Fruit fly (Drosophila melanogaster) whole organism, embryonic: Measurements from ENCODE around the gene CG15347.
A peak's percentile ranks its signal among the peaks of the same experiment; 100 is the strongest.

ENCODE experiments used
- ATbp ChIP-seq: fragments of 200-800 bp; sonication (Bioruptor generic); optimal IDR thresholded peaks from 2 replicates; lab custom pipeline; 2017; ENCODE audit warnings: missing biosample characterization, mild to moderate bottlenecking, missing genetic modification characterization, missing genetic modification reagents
- Adf1 ChIP-seq: fragments of 200-800 bp; sonication (Bioruptor generic); IDR thresholded peaks from 2 replicates; pipeline ENCODE4 v1.3.6; 2022; ENCODE audit warnings: missing biosample characterization, missing genetic modification characterization
- Aef1 ChIP-seq: fragments of 200-800 bp; sonication (Bioruptor generic); IDR thresholded peaks from 3 replicates; pipeline ENCODE4 v1.3.6; 2022; ENCODE audit warnings: missing biosample characterization, missing genetic modification characterization
- Atf-2 ChIP-seq: fragments of 200-800 bp; sonication (Bioruptor generic); optimal IDR thresholded peaks from 2 replicates; lab custom pipeline; 2016; ENCODE audit warnings: missing biosample characterization, missing genetic modification characterization
- B-H1 ChIP-seq: fragments of 200-800 bp; sonication (Bioruptor generic); IDR thresholded peaks from 3 replicates; pipeline ENCODE4 v1.3.6; 2022; ENCODE audit warnings: missing biosample characterization, missing genetic modification characterization
- Blimp-1 ChIP-seq: fragments of 200-800 bp; sonication (Bioruptor generic); optimal IDR thresholded peaks from 3 replicates; lab custom pipeline; 2018; ENCODE audit warnings: missing biosample characterization, missing genetic modification characterization, mild to moderate bottlenecking, moderate library complexity, missing genetic modification reagents
- CG12219 ChIP-seq: fragments of 200-800 bp; sonication (Bioruptor generic); optimal IDR thresholded peaks from 3 replicates; lab custom pipeline; 2018; ENCODE audit warnings: missing biosample characterization, mild to moderate bottlenecking, missing genetic modification characterization
- CG16815 ChIP-seq: fragments of 200-800 bp; sonication (Bioruptor generic); optimal IDR thresholded peaks from 3 replicates; lab custom pipeline; 2017; ENCODE audit warnings: missing biosample characterization, mild to moderate bottlenecking, missing genetic modification characterization
- CG17328 ChIP-seq: fragments of 200-800 bp; sonication (Bioruptor generic); IDR thresholded peaks from 2 replicates; pipeline ENCODE4 v1.3.6; 2022; ENCODE audit warnings: missing biosample characterization, missing genetic modification characterization
- CG17385 ChIP-seq: fragments of 200-800 bp; sonication (Bioruptor generic); optimal IDR thresholded peaks from 3 replicates; lab custom pipeline; 2018; ENCODE audit warnings: missing biosample characterization, mild to moderate bottlenecking, missing genetic modification characterization
- CG18262 ChIP-seq: fragments of 200-800 bp; optimal IDR thresholded peaks from 3 replicates; lab custom pipeline; 2019; ENCODE audit warnings: missing biosample characterization, mild to moderate bottlenecking, missing genetic modification characterization, moderate library complexity
- CG43689 ChIP-seq: fragments of 200-800 bp; sonication (Bioruptor generic); IDR thresholded peaks from 2 replicates; pipeline ENCODE4 v1.3.6; 2022; ENCODE audit warnings: missing biosample characterization, missing genetic modification characterization
- CG6175 ChIP-seq: fragments of 200-800 bp; sonication (Bioruptor generic); IDR thresholded peaks from 3 replicates; pipeline ENCODE4 v1.3.6; 2022; ENCODE audit warnings: missing biosample characterization, missing genetic modification characterization
- CG6765 ChIP-seq: fragments of 200-800 bp; sonication (Bioruptor generic); optimal IDR thresholded peaks from 3 replicates; lab custom pipeline; 2017; ENCODE audit warnings: missing biosample characterization, mild to moderate bottlenecking, missing genetic modification characterization
- CG6791 ChIP-seq: fragments of 200-800 bp; sonication (Bioruptor generic); IDR thresholded peaks from 3 replicates; pipeline ENCODE4 v1.3.6; 2022; ENCODE audit warnings: missing biosample characterization, missing genetic modification characterization; ENCODE audit not compliant: partially characterized antibody
- CG8089 ChIP-seq: fragments of 200-800 bp; sonication (Bioruptor generic); optimal IDR thresholded peaks from 3 replicates; lab custom pipeline; 2016; ENCODE audit warnings: missing biosample characterization, missing genetic modification characterization
- CG8924 ChIP-seq: fragments of 200-800 bp; optimal IDR thresholded peaks from 3 replicates; lab custom pipeline; 2019; ENCODE audit warnings: missing biosample characterization, mild to moderate bottlenecking, missing genetic modification characterization, moderate library complexity
- CG9727 ChIP-seq: fragments of 200-800 bp; sonication (Bioruptor generic); optimal IDR thresholded peaks from 3 replicates; lab custom pipeline; 2017; ENCODE audit warnings: missing biosample characterization, mild to moderate bottlenecking, missing genetic modification characterization
- Deaf1 ChIP-seq: fragments of 200-800 bp; optimal IDR thresholded peaks from 3 replicates; lab custom pipeline; 2019; ENCODE audit warnings: missing biosample characterization, mild to moderate bottlenecking, missing genetic modification characterization, moderate library complexity
- Dll ChIP-seq: fragments of 200-800 bp; sonication (Bioruptor generic); IDR thresholded peaks from 4 replicates; pipeline ENCODE4 v1.3.6; 2022; ENCODE audit warnings: missing biosample characterization, missing genetic modification characterization; ENCODE audit not compliant: partially characterized antibody
- Dref ChIP-seq: fragments of 200-800 bp; sonication (Bioruptor generic); IDR thresholded peaks from 2 replicates; pipeline ENCODE4 v1.3.6; 2022; ENCODE audit warnings: missing biosample characterization, missing genetic modification characterization
- H2.0 ChIP-seq: fragments of 200-800 bp; sonication (Bioruptor generic); IDR thresholded peaks from 2 replicates; pipeline ENCODE4 v1.3.6; 2022; ENCODE audit warnings: missing biosample characterization, missing genetic modification characterization
- Kr ChIP-seq: fragments of 200-800 bp; sonication (Bioruptor generic); optimal IDR thresholded peaks from 2 replicates; lab custom pipeline; 2017; ENCODE audit warnings: missing biosample characterization, mild to moderate bottlenecking, missing genetic modification characterization
- NC2α ChIP-seq: fragments of 200-800 bp; sonication (Bioruptor generic); optimal IDR thresholded peaks from 2 replicates; lab custom pipeline; 2016; ENCODE audit warnings: missing biosample characterization, missing genetic modification characterization
- NC2β ChIP-seq: fragments of 200-800 bp; sonication (Bioruptor generic); optimal IDR thresholded peaks from 2 replicates; lab custom pipeline; 2016; ENCODE audit warnings: missing biosample characterization, missing genetic modification characterization
- Optix ChIP-seq: fragments of 200-800 bp; sonication (Bioruptor generic); IDR thresholded peaks from 3 replicates; pipeline ENCODE4 v1.3.6; 2022; ENCODE audit warnings: missing biosample characterization, missing genetic modification characterization
- Pdp1 ChIP-seq, 2 experiments: fragments of 200-800 bp; sonication (Bioruptor generic); optimal IDR thresholded peaks; 3 replicates each; lab custom pipeline; 2016; ENCODE audit warnings: missing biosample characterization in 2 of 2, missing genetic modification characterization in 2 of 2, mild to moderate bottlenecking in 1 of 2, moderate library complexity in 1 of 2
- Poxn ChIP-seq: fragments of 200-800 bp; sonication (Bioruptor generic); IDR thresholded peaks from 2 replicates; pipeline ENCODE4 v1.3.6; 2022; ENCODE audit warnings: missing biosample characterization, missing genetic modification characterization
- Ravus ChIP-seq: fragments of 200-800 bp; sonication (Bioruptor generic); IDR thresholded peaks from 2 replicates; pipeline ENCODE4 v1.3.6; 2022; ENCODE audit warnings: missing biosample characterization, missing genetic modification characterization
- Ssrp ChIP-seq: fragments of 200-800 bp; sonication (Bioruptor generic); optimal IDR thresholded peaks from 2 replicates; lab custom pipeline; 2018; ENCODE audit warnings: missing biosample characterization, mild to moderate bottlenecking, missing genetic modification characterization, moderate library complexity
- Xbp1 ChIP-seq: fragments of 200-800 bp; sonication (Bioruptor generic); optimal IDR thresholded peaks from 3 replicates; lab custom pipeline; 2016; ENCODE audit warnings: missing biosample characterization, mild to moderate bottlenecking, missing genetic modification characterization
- Xrp1 ChIP-seq: fragments of 200-800 bp; sonication (Bioruptor generic); IDR thresholded peaks from 2 replicates; pipeline ENCODE4 v1.3.6; 2022; ENCODE audit warnings: missing biosample characterization, missing genetic modification characterization
- ac ChIP-seq: fragments of 200-800 bp; sonication (Bioruptor generic); optimal IDR thresholded peaks from 3 replicates; lab custom pipeline; 2017; ENCODE audit warnings: missing biosample characterization, mild to moderate bottlenecking, missing genetic modification characterization
- amos ChIP-seq: fragments of 200-800 bp; sonication (Bioruptor generic); IDR thresholded peaks from 2 replicates; pipeline ENCODE4 v1.3.6; 2022; ENCODE audit warnings: missing biosample characterization, missing genetic modification characterization; ENCODE audit not compliant: partially characterized antibody
- cato ChIP-seq: fragments of 200-800 bp; sonication (Bioruptor generic); optimal IDR thresholded peaks from 2 replicates; lab custom pipeline; 2016; ENCODE audit warnings: missing biosample characterization, missing genetic modification characterization, borderline replicate concordance
- corto ChIP-seq: fragments of 200-800 bp; sonication (Bioruptor generic); optimal IDR thresholded peaks from 2 replicates; lab custom pipeline; 2016; ENCODE audit warnings: missing biosample characterization, mild to moderate bottlenecking, missing genetic modification characterization, moderate library complexity
- fd3F ChIP-seq: fragments of 200-800 bp; sonication (Bioruptor generic); optimal IDR thresholded peaks from 2 replicates; lab custom pipeline; 2018; ENCODE audit warnings: missing biosample characterization, mild to moderate bottlenecking, missing genetic modification characterization, moderate library complexity
- fd64A ChIP-seq: fragments of 200-800 bp; sonication (Bioruptor generic); optimal IDR thresholded peaks from 3 replicates; lab custom pipeline; 2018; ENCODE audit warnings: missing biosample characterization, mild to moderate bottlenecking, missing genetic modification characterization
- gt ChIP-seq: fragments of 200-800 bp; sonication (Bioruptor generic); IDR thresholded peaks from 2 replicates; pipeline ENCODE4 v1.3.6; 2022; ENCODE audit warnings: missing biosample characterization, missing genetic modification characterization
- inv ChIP-seq: fragments of 200-800 bp; sonication (Bioruptor generic); IDR thresholded peaks from 2 replicates; pipeline ENCODE4 v1.3.6; 2022; ENCODE audit warnings: missing biosample characterization, missing genetic modification characterization; ENCODE audit not compliant: partially characterized antibody
- ken ChIP-seq: fragments of 200-800 bp; sonication (Bioruptor generic); IDR thresholded peaks from 3 replicates; pipeline ENCODE4 v1.3.6; 2022; ENCODE audit warnings: missing biosample characterization, missing genetic modification characterization
- klu ChIP-seq: fragments of 200-800 bp; sonication (Bioruptor generic); IDR thresholded peaks from 2 replicates; pipeline ENCODE4 v1.3.6; 2022; ENCODE audit warnings: missing biosample characterization, missing genetic modification characterization
- lab ChIP-seq: fragments of 200-800 bp; sonication (Bioruptor generic); optimal IDR thresholded peaks from 3 replicates; lab custom pipeline; 2017; ENCODE audit warnings: missing biosample characterization, missing genetic modification characterization, mild to moderate bottlenecking, moderate library complexity, missing genetic modification reagents
- oc ChIP-seq: fragments of 200-800 bp; sonication (Bioruptor generic); optimal IDR thresholded peaks from 2 replicates; lab custom pipeline; 2018; ENCODE audit warnings: missing biosample characterization, mild to moderate bottlenecking, missing genetic modification characterization, moderate library complexity
- ro ChIP-seq: fragments of 200-800 bp; sonication (Bioruptor generic); IDR thresholded peaks from 2 replicates; pipeline ENCODE4 v1.3.6; 2022; ENCODE audit warnings: missing biosample characterization, missing genetic modification characterization
- sd ChIP-seq: fragments of 200-800 bp; sonication (Bioruptor generic); optimal IDR thresholded peaks from 3 replicates; lab custom pipeline; 2018; ENCODE audit warnings: missing biosample characterization, mild to moderate bottlenecking, missing genetic modification characterization, moderate library complexity
- sisA ChIP-seq: fragments of 200-800 bp; sonication (Bioruptor generic); IDR thresholded peaks from 2 replicates; pipeline ENCODE4 v1.3.6; 2022; ENCODE audit warnings: missing biosample characterization, missing genetic modification characterization
- sna ChIP-seq: fragments of 200-800 bp; sonication (Bioruptor generic); IDR thresholded peaks from 2 replicates; pipeline ENCODE4 v1.3.6; 2022; ENCODE audit warnings: missing biosample characterization, missing genetic modification characterization; ENCODE audit not compliant: partially characterized antibody
- ssp ChIP-seq: fragments of 200-800 bp; sonication (Bioruptor generic); IDR thresholded peaks from 2 replicates; pipeline ENCODE4 v1.3.6; 2022; ENCODE audit warnings: missing biosample characterization, missing genetic modification characterization
- tup ChIP-seq: fragments of 200-800 bp; sonication (Bioruptor generic); optimal IDR thresholded peaks from 2 replicates; lab custom pipeline; 2016; ENCODE audit warnings: missing biosample characterization, mild to moderate bottlenecking, missing genetic modification characterization, moderate library complexity

CG15347 gene

DNA sequence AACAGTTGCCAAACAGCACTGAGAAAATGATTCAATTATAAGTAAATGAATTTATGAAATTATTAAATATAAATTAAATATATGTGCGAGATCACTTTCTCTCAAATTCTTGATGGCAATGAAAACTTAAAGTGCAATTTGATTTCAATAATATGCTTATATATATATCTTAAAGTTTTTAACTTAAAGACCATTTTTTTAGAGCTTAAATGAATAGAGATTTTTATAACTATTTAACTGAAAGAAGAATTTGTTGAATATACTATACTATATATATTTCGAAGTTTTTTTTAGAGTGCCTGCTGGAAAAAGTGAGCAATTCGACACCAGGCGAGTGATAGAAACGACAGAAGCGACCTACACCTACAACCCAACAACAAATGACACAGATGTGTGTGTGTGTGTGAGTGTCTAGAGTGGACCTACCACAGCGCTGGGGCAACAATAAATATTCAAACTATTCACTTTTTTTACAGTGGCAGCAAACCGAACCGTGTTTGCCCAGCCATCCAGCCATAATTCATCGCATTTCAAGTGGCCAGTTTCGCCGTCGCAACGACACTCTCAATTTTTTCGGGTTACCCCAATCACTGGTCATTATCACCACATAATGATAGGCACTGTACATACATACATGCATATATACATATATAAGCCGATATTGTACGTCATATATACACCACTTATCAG lies 15.7 kb downstream of the CG15347 start (continued):
- TF ChIP-seq CG17328 (peak; percentile 64), Kr (no peak), Dref (GFP tag; lab: Robert Waterston, UW) (no peak), CG16815 (GFP tag; lab: Kevin White, UChicago) (peak; percentile 6), ro (GFP tag; lab: Robert Waterston, UW) (peak; percentile 14; the same call in 1 of the 2 replicates), Deaf1 (tag; lab: Kevin White, UChicago) (peak; percentile 26), ATbp (GFP tag; lab: Kevin White, UChicago) (peak; percentile 34), klu (no peak), CG43689 (GFP tag; lab: Robert Waterston, UW) (no peak), ac (no peak), Dll (GFP tag; lab: Robert Waterston, UW) (no peak), CG18262 (tag; lab: Kevin White, UChicago) (peak; percentile 93), NC2α (GFP tag; lab: Kevin White, UChicago) (no peak), Pdp1 (GFP tag; optimal IDR thresholded peaks at IDR 0.05; lab: Kevin White, UChicago) (peak in 1 of 2 experiments; percentile 11), inv (no peak), Adf1 (no peak), Atf-2 (GFP tag; lab: Kevin White, UChicago) (no peak), Xbp1 (GFP tag; lab: Kevin White, UChicago) (peak; percentile 35), CG8089 (no peak), fd64A (no peak), NC2β (GFP tag; lab: Kevin White, UChicago) (no peak), Xrp1 (GFP tag; lab: Robert Waterston, UW) (peak; percentile 66), sd (tag; lab: Kevin White, UChicago) (peak; percentile 20), CG17385 (GFP tag; lab: Kevin White, UChicago) (peak; percentile 50), cato (GFP tag; lab: Kevin White, UChicago) (no peak), Poxn (GFP tag; lab: Robert Waterston, UW) (no peak), H2.0 (no peak), amos (GFP tag; lab: Robert Waterston, UW) (no peak), Optix (GFP tag; lab: Robert Waterston, UW) (no peak), tup (GFP tag; lab: Kevin White, UChicago) (no peak), sna (GFP tag; lab: Robert Waterston, UW) (no peak), CG6175 (GFP tag; lab: Robert Waterston, UW) (0 out of 3 replicates have a peak, but pooled peaks have one; percentile 51), Aef1 (GFP tag; lab: Robert Waterston, UW) (no peak), ssp (GFP tag; lab: Robert Waterston, UW) (no peak), Ssrp (tag; lab: Kevin White, UChicago) (peak; percentile 81), CG6791 (GFP tag; lab: Robert Waterston, UW) (no peak), oc (peak; percentile 14), Ravus (GFP tag; lab: Robert Waterston, UW) (no peak), fd3F (GFP tag; lab: Kevin White, UChicago) (peak; percentile 2), Blimp-1 (GFP tag; lab: Kevin White, UChicago) (peak; percentile 66), B-H1 (no peak), CG12219 (no peak), corto (GFP tag; lab: Kevin White, UChicago) (no peak), gt (GFP tag; lab: Robert Waterston, UW) (no peak), CG9727 (GFP tag; lab: Kevin White, UChicago) (peak; percentile 84), lab (GFP tag; lab: Kevin White, UChicago) (peak; percentile 61), CG6765 (GFP tag; lab: Kevin White, UChicago) (no peak), CG8924 (tag; lab: Kevin White, UChicago) (peak; percentile 89), sisA (GFP tag; lab: Robert Waterston, UW) (peak; percentile 23; the same call in 1 of the 2 replicates), ken (GFP tag; lab: Robert Waterston, UW) (no peak)
